Worm (Caenorhabditis elegans): ENCODE measurements around the gene rpn-3.

DNA sequence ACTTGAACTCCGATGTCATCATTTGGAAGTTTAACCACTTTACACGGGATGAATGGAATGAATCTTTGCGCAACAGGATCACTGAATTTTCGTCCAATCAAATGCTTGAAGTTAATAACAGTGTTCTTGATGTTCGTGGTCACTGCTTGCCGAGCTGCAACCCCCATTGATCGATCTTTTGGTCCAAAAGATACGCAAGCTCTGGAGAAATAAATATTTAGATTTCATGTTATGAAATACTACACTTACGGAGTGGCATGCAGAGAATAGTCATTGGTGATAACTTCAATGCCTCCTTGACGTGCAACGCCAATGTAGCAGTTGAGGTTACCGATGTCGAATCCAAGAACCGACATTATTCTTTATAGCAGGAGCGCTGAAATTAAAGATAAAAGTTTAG lies 619 bp upstream of the rpn-3 start, which contains the start of gene hsp-110:
- TF ChIP-seq ceh-19 (GFP tag; optimal IDR thresholded peaks at IDR 0.05) (no peak), ztf-16 (tag; optimal IDR thresholded peaks at IDR 0.05) (no peak), pqm-1 (tag; optimal IDR thresholded peaks at IDR 0.05) (no peak), ets-4 (tag; optimal IDR thresholded peaks at IDR 0.05) (no peak), ama-1 (optimal IDR thresholded peaks at IDR 0.05) (no peak), hlh-8 (tag; optimal IDR thresholded peaks at IDR 0.05) (no peak), ceh-14 (tag; optimal IDR thresholded peaks at IDR 0.05) (no peak)
